Fruit fly (Drosophila melanogaster) whole organism, embryonic: Measurements from ENCODE around the gene Sbf.

Source experiments
- B-H1 ChIP-seq: fragments of 200-800 bp; sonication (Bioruptor generic); IDR thresholded peaks from 3 replicates; pipeline ENCODE4 v1.3.6; 2022; ENCODE audit warnings: missing biosample characterization, missing genetic modification characterization
- Bteb2 ChIP-seq: fragments of 200-800 bp; sonication (Bioruptor generic); optimal IDR thresholded peaks from 2 replicates; lab custom pipeline; 2016; ENCODE audit warnings: missing biosample characterization, missing genetic modification characterization
- CG10267 ChIP-seq: fragments of 200-800 bp; sonication (Bioruptor generic); optimal IDR thresholded peaks from 2 replicates; lab custom pipeline; 2018; ENCODE audit warnings: missing biosample characterization, mild to moderate bottlenecking, missing genetic modification characterization, moderate library complexity
- CG10321 ChIP-seq: fragments of 200-800 bp; sonication (Bioruptor generic); IDR thresholded peaks from 2 replicates; pipeline ENCODE4 v1.3.6; 2022; ENCODE audit warnings: missing biosample characterization, missing genetic modification characterization
- CG11504 ChIP-seq: fragments of 200-800 bp; sonication (Bioruptor generic); optimal IDR thresholded peaks from 3 replicates; lab custom pipeline; 2019; ENCODE audit warnings: missing biosample characterization, mild to moderate bottlenecking, missing genetic modification characterization, moderate library complexity
- CG11723 ChIP-seq: fragments of 200-800 bp; sonication (Bioruptor generic); optimal IDR thresholded peaks from 2 replicates; lab custom pipeline; 2017; ENCODE audit warnings: missing biosample characterization, mild to moderate bottlenecking, missing genetic modification characterization
- CG15011 ChIP-seq: fragments of 200-800 bp; sonication (Bioruptor generic); optimal IDR thresholded peaks from 3 replicates; lab custom pipeline; 2018; ENCODE audit warnings: missing biosample characterization, mild to moderate bottlenecking, missing genetic modification characterization
- CG16863 ChIP-seq: fragments of 200-800 bp; sonication (Bioruptor generic); optimal IDR thresholded peaks from 3 replicates; lab custom pipeline; 2016; ENCODE audit warnings: missing biosample characterization, missing genetic modification characterization
- CG17385 ChIP-seq: fragments of 200-800 bp; sonication (Bioruptor generic); optimal IDR thresholded peaks from 3 replicates; lab custom pipeline; 2018; ENCODE audit warnings: missing biosample characterization, mild to moderate bottlenecking, missing genetic modification characterization
- CG17612 ChIP-seq: fragments of 200-800 bp; sonication (Bioruptor generic); IDR thresholded peaks from 2 replicates; pipeline ENCODE4 v1.3.6; 2022; ENCODE audit warnings: missing biosample characterization, missing genetic modification characterization
- CG30020 ChIP-seq: fragments of 200-800 bp; optimal IDR thresholded peaks from 2 replicates; lab custom pipeline; 2019; ENCODE audit warnings: missing biosample characterization, mild to moderate bottlenecking, missing genetic modification characterization, moderate library complexity
- CG30431 ChIP-seq: fragments of 200-800 bp; sonication (Bioruptor generic); optimal IDR thresholded peaks from 2 replicates; lab custom pipeline; 2017; ENCODE audit warnings: missing biosample characterization, missing genetic modification characterization
- CG32772 ChIP-seq: fragments of 200-800 bp; sonication (Bioruptor generic); IDR thresholded peaks from 2 replicates; pipeline ENCODE4 v1.3.6; 2022; ENCODE audit warnings: missing biosample characterization, missing genetic modification characterization
- CG34422 ChIP-seq: fragments of 200-800 bp; sonication (Bioruptor generic); IDR thresholded peaks from 3 replicates; pipeline ENCODE4 v1.3.6; 2022; ENCODE audit warnings: missing biosample characterization, missing genetic modification characterization
- CG42726 ChIP-seq: fragments of 200-800 bp; sonication (Bioruptor generic); IDR thresholded peaks from 2 replicates; pipeline ENCODE4 v1.3.6; 2022; ENCODE audit warnings: missing biosample characterization, missing genetic modification characterization; ENCODE audit not compliant: partially characterized antibody
- CG6689 ChIP-seq: fragments of 200-800 bp; sonication (Bioruptor generic); IDR thresholded peaks from 2 replicates; pipeline ENCODE4 v1.3.6; 2022; ENCODE audit warnings: missing biosample characterization, missing genetic modification characterization
- CG6854 ChIP-seq: fragments of 200-800 bp; sonication (Bioruptor generic); optimal IDR thresholded peaks from 3 replicates; lab custom pipeline; 2017; ENCODE audit warnings: missing biosample characterization, mild to moderate bottlenecking, missing genetic modification characterization
- CG8359 ChIP-seq: fragments of 200-800 bp; sonication (Bioruptor generic); optimal IDR thresholded peaks from 2 replicates; lab custom pipeline; 2017; ENCODE audit warnings: missing biosample characterization, mild to moderate bottlenecking, missing genetic modification characterization, borderline replicate concordance
- CG9609 ChIP-seq: fragments of 200-800 bp; sonication (Bioruptor generic); optimal IDR thresholded peaks from 3 replicates; lab custom pipeline; 2016; ENCODE audit warnings: missing biosample characterization, missing genetic modification characterization
- CG9797 ChIP-seq: fragments of 200-800 bp; sonication (Bioruptor generic); optimal IDR thresholded peaks from 3 replicates; lab custom pipeline; 2018; ENCODE audit warnings: missing biosample characterization, mild to moderate bottlenecking, missing genetic modification characterization
- CoRest ChIP-seq: fragments of 200-800 bp; sonication (Bioruptor generic); optimal IDR thresholded peaks from 3 replicates; lab custom pipeline; 2018; ENCODE audit warnings: missing biosample characterization, mild to moderate bottlenecking, missing genetic modification characterization, moderate library complexity
- Drgx ChIP-seq: fragments of 200-800 bp; sonication (Bioruptor generic); IDR thresholded peaks from 2 replicates; pipeline ENCODE4 v1.3.6; 2022; ENCODE audit warnings: missing biosample characterization, missing genetic modification characterization
- Eip74EF ChIP-seq, 2 experiments: fragments of 200-800 bp in 1 of 2; fragments of >200 bp in 1 of 2; sonication (Bioruptor generic) in 1 of 2; optimal IDR thresholded peaks; 2 replicates each; lab custom pipeline; 2017 to 2019; ENCODE audit warnings: missing biosample characterization in 2 of 2, missing genetic modification characterization in 2 of 2, mild to moderate bottlenecking in 1 of 2, moderate library complexity in 1 of 2
- Ets65A ChIP-seq: fragments of 200-800 bp; sonication (Bioruptor generic); peaks from one replicate; lab custom pipeline; 2016; ENCODE audit warnings: missing biosample characterization, missing genetic modification characterization
- H15 ChIP-seq: fragments of 200-800 bp; sonication (Bioruptor generic); IDR thresholded peaks from 3 replicates; pipeline ENCODE4 v1.3.6; 2022; ENCODE audit warnings: missing biosample characterization, missing genetic modification characterization
- Hr39 ChIP-seq: fragments of >200 bp; optimal IDR thresholded peaks from 2 replicates; lab custom pipeline; 2017
- Lhr ChIP-seq: fragments of 200-800 bp; sonication (Bioruptor generic); optimal IDR thresholded peaks from 3 replicates; lab custom pipeline; 2017; ENCODE audit warnings: mild to moderate bottlenecking, missing biosample characterization, missing genetic modification reagents, missing genetic modification characterization
- Max ChIP-seq: fragments of 200-800 bp; sonication (Bioruptor generic); optimal IDR thresholded peaks from 2 replicates; lab custom pipeline; 2016; ENCODE audit warnings: missing biosample characterization, mild to moderate bottlenecking, missing genetic modification characterization
- NC2β ChIP-seq: fragments of 200-800 bp; sonication (Bioruptor generic); optimal IDR thresholded peaks from 2 replicates; lab custom pipeline; 2016; ENCODE audit warnings: missing biosample characterization, missing genetic modification characterization
- Ptx1 ChIP-seq: fragments of 200-800 bp; sonication (Bioruptor generic); IDR thresholded peaks from 2 replicates; pipeline ENCODE4 v1.3.6; 2022; ENCODE audit warnings: missing biosample characterization, missing genetic modification characterization
- Rfx ChIP-seq: fragments of 200-800 bp; sonication (Bioruptor generic); IDR thresholded peaks from 2 replicates; pipeline ENCODE4 v1.3.6; 2022; ENCODE audit warnings: missing biosample characterization, missing genetic modification characterization
- ato ChIP-seq: fragments of 200-800 bp; sonication (Bioruptor generic); IDR thresholded peaks from 2 replicates; pipeline ENCODE4 v1.3.6; 2022; ENCODE audit warnings: missing biosample characterization, missing genetic modification characterization; ENCODE audit not compliant: partially characterized antibody
- bigmax ChIP-seq: fragments of 200-800 bp; sonication (Bioruptor generic); optimal IDR thresholded peaks from 2 replicates; lab custom pipeline; 2018; ENCODE audit warnings: missing biosample characterization, mild to moderate bottlenecking, missing genetic modification characterization
- chif ChIP-seq, 2 experiments: fragments of 200-800 bp; sonication (Bioruptor generic); optimal IDR thresholded peaks; 3 replicates each; lab custom pipeline; 2016; ENCODE audit warnings: missing biosample characterization in 2 of 2, missing genetic modification characterization in 2 of 2
- chn ChIP-seq: fragments of 200-800 bp; sonication (Bioruptor generic); optimal IDR thresholded peaks from 2 replicates; lab custom pipeline; 2016; ENCODE audit warnings: missing biosample characterization, missing genetic modification characterization
- dysf ChIP-seq: fragments of 200-800 bp; sonication (Bioruptor generic); IDR thresholded peaks from 3 replicates; pipeline ENCODE4 v1.3.6; 2022; ENCODE audit warnings: missing biosample characterization, missing genetic modification characterization
- ems ChIP-seq: fragments of 200-800 bp; sonication (Bioruptor generic); optimal IDR thresholded peaks from 3 replicates; lab custom pipeline; 2016; ENCODE audit warnings: missing biosample characterization, missing genetic modification characterization
- en ChIP-seq: fragments of 200-800 bp; sonication (Bioruptor generic); optimal IDR thresholded peaks from 2 replicates; lab custom pipeline; 2016; ENCODE audit warnings: missing biosample characterization, missing genetic modification characterization
- exex ChIP-seq: fragments of 200-800 bp; sonication (Bioruptor generic); optimal IDR thresholded peaks from 4 replicates; lab custom pipeline; 2018; ENCODE audit warnings: missing biosample characterization, mild to moderate bottlenecking, missing genetic modification characterization, moderate library complexity
- gt ChIP-seq: fragments of 200-800 bp; sonication (Bioruptor generic); IDR thresholded peaks from 2 replicates; pipeline ENCODE4 v1.3.6; 2022; ENCODE audit warnings: missing biosample characterization, missing genetic modification characterization
- jigr1 ChIP-seq: fragments of 200-800 bp; sonication (Bioruptor generic); IDR thresholded peaks from 3 replicates; pipeline ENCODE4 v1.3.6; 2022; ENCODE audit warnings: missing biosample characterization, missing genetic modification characterization
- mam ChIP-seq: fragments of 200-800 bp; sonication (Bioruptor generic); optimal IDR thresholded peaks from 3 replicates; lab custom pipeline; 2016; ENCODE audit warnings: missing biosample characterization, missing genetic modification characterization
- pb ChIP-seq: fragments of 200-800 bp; sonication (Bioruptor generic); optimal IDR thresholded peaks from 3 replicates; lab custom pipeline; 2016; ENCODE audit warnings: missing biosample characterization, missing genetic modification characterization
- peb ChIP-seq: fragments of 200-800 bp; sonication (Bioruptor generic); IDR thresholded peaks from 2 replicates; pipeline ENCODE4 v1.3.6; 2022; ENCODE audit warnings: missing biosample characterization, missing genetic modification characterization
- shn ChIP-seq: fragments of 200-800 bp; sonication (Bioruptor generic); optimal IDR thresholded peaks from 3 replicates; lab custom pipeline; 2016; ENCODE audit warnings: missing biosample characterization, missing genetic modification characterization
- sr ChIP-seq: fragments of 200-800 bp; sonication (Bioruptor generic); IDR thresholded peaks from 3 replicates; pipeline ENCODE4 v1.3.6; 2022; ENCODE audit warnings: missing biosample characterization, missing genetic modification characterization
- tgo ChIP-seq: fragments of 200-800 bp; sonication (Bioruptor generic); IDR thresholded peaks from 3 replicates; pipeline ENCODE4 v1.3.6; 2022; ENCODE audit warnings: missing biosample characterization, missing genetic modification characterization
- yki ChIP-seq: fragments of >200 bp; optimal IDR thresholded peaks from 3 replicates; lab custom pipeline; 2018
- zen ChIP-seq: fragments of 200-800 bp; sonication (Bioruptor generic); optimal IDR thresholded peaks from 3 replicates; lab custom pipeline; 2018; ENCODE audit warnings: missing biosample characterization, mild to moderate bottlenecking, missing genetic modification characterization, moderate library complexity
- zen2 ChIP-seq: fragments of 200-800 bp; sonication (Bioruptor generic); IDR thresholded peaks from 3 replicates; pipeline ENCODE4 v1.3.6; 2022; ENCODE audit warnings: missing biosample characterization, missing genetic modification characterization; ENCODE audit not compliant: partially characterized antibody

Gene Sbf

dm6 chr3R:11818930-11819639, 22.3 kb upstream of the Sbf start, which contains the start of the genes COX5A and glo (continued):
- TF ChIP-seq ato (GFP tag; lab: Robert Waterston, UW) (no peak), Bteb2 (GFP tag; lab: Kevin White, UChicago) (peak; percentile 85), zen (peak; percentile 74), CG6689 (GFP tag; lab: Robert Waterston, UW) (peak; percentile 69), CG16863 (peak; percentile 80), peb (GFP tag; lab: Robert Waterston, UW) (peak; percentile 58; the same call in 1 of the 2 replicates), Eip74EF (GFP tag; optimal IDR thresholded peaks at IDR 0.05; lab: Kevin White, UChicago) (peak in 1 of 2 experiments; percentile 6), dysf (GFP tag; lab: Robert Waterston, UW) (peak; percentile 69), CG8359 (GFP tag; lab: Kevin White, UChicago) (no peak), Hr39 (no peak), CG11504 (tag; lab: Kevin White, UChicago) (no peak), CG6854 (GFP tag; lab: Kevin White, UChicago) (no peak), CG9609 (GFP tag; lab: Kevin White, UChicago) (peak; percentile 85), jigr1 (GFP tag; lab: Robert Waterston, UW) (no peak), yki (lab: Kevin White, UChicago) (no peak), sr (0 out of 3 replicates have a peak, but pooled peaks have one; percentile 20), shn (peak; percentile 77), CoRest (tag; lab: Kevin White, UChicago) (peak; percentile 78), CG10321 (GFP tag; lab: Robert Waterston, UW) (no peak), tgo (peak; percentile 76), B-H1 (GFP tag; lab: Robert Waterston, UW) (peak; percentile 60; the same call in 2 of the 3 replicates), CG34422 (GFP tag; lab: Robert Waterston, UW) (peak; percentile 76), NC2β (GFP tag; lab: Kevin White, UChicago) (peak; percentile 90), pb (peak; percentile 26), CG17385 (GFP tag; lab: Kevin White, UChicago) (peak; percentile 98), ems (GFP tag; lab: Kevin White, UChicago) (peak; percentile 84), H15 (GFP tag; lab: Robert Waterston, UW) (peak; percentile 67; the same call in 2 of the 3 replicates), Ptx1 (GFP tag; lab: Robert Waterston, UW) (peak; percentile 72), CG30020 (tag; lab: Kevin White, UChicago) (peak; percentile 82), Max (GFP tag; lab: Kevin White, UChicago) (peak; percentile 85), mam (peak; percentile 90), bigmax (GFP tag; lab: Kevin White, UChicago) (no peak), CG9797 (GFP tag; lab: Kevin White, UChicago) (peak; percentile 89), CG15011 (GFP tag; lab: Kevin White, UChicago) (no peak), CG10267 (tag; lab: Kevin White, UChicago) (peak; percentile 85), CG17612 (GFP tag; lab: Robert Waterston, UW) (peak; percentile 40; the same call in 1 of the 2 replicates), CG32772 (GFP tag; lab: Robert Waterston, UW) (peak; percentile 70), CG42726 (GFP tag; lab: Robert Waterston, UW) (no peak), CG30431 (no peak), Rfx (GFP tag; lab: Robert Waterston, UW) (peak; percentile 88), zen2 (GFP tag; lab: Robert Waterston, UW) (no peak), chn (peak; percentile 89), gt (GFP tag; lab: Robert Waterston, UW) (no peak; the same call in 1 of the 2 replicates), Lhr (peak; percentile 65), en (GFP tag; lab: Kevin White, UChicago) (peak; percentile 69), CG11723 (peak; percentile 28), exex (tag; lab: Kevin White, UChicago) (peak; percentile 61), Drgx (GFP tag; lab: Robert Waterston, UW) (peak; percentile 64), Ets65A (GFP tag; lab: Kevin White, UChicago) (peak; percentile 97), chif (GFP tag; optimal IDR thresholded peaks at IDR 0.05; lab: Kevin White, UChicago) (peak; percentile 56 to 83)
